Worm (Caenorhabditis elegans) whole organism, L2 larva: ENCODE results near the gene T23G7.3.
A peak's percentile ranks its signal among the peaks of the same experiment; 100 is the strongest.

ENCODE experiments used
- ZK546.5 ChIP-seq: sonication (generic microtip); optimal IDR thresholded peaks from 2 replicates; lab custom pipeline; 2017; ENCODE audit warnings: missing biosample characterization, missing genetic modification characterization
- ceh-82 ChIP-seq: fragments of 150-350 bp; optimal IDR thresholded peaks from 2 replicates; lab custom pipeline; 2014; ENCODE audit warnings: missing biosample characterization, missing genetic modification characterization
- fos-1 ChIP-seq: fragments of 150-350 bp; optimal IDR thresholded peaks from 2 replicates; lab custom pipeline; 2014; ENCODE audit warnings: missing biosample characterization, missing genetic modification characterization
- nhr-11 ChIP-seq: fragments of 150-350 bp; optimal IDR thresholded peaks from 2 replicates; lab custom pipeline; 2014; ENCODE audit warnings: missing biosample characterization, missing genetic modification characterization
- nhr-6 ChIP-seq: fragments of 150-350 bp; optimal IDR thresholded peaks from 2 replicates; lab custom pipeline; 2014; ENCODE audit warnings: missing biosample characterization, missing genetic modification characterization
- sem-4 ChIP-seq: fragments of 150-350 bp; optimal IDR thresholded peaks from 2 replicates; lab custom pipeline; 2014; ENCODE audit warnings: missing biosample characterization, missing genetic modification reagents, missing genetic modification characterization
- ztf-11 ChIP-seq: sonication (generic microtip); optimal IDR thresholded peaks from 2 replicates; lab custom pipeline; 2017; ENCODE audit warnings: missing biosample characterization, missing genetic modification characterization

- TF ChIP-seq ZK546.5 (tag; lab: Kevin White, UChicago): no peak
- peak; percentile 11 for TF ChIP-seq fos-1
- no peak for TF ChIP-seq sem-4
- no peak for TF ChIP-seq ceh-82 (tag; lab: Kevin White, UChicago)
- TF ChIP-seq nhr-6 (tag; lab: Kevin White, UChicago): no peak
- TF ChIP-seq ztf-11 (tag; lab: Kevin White, UChicago): no peak
- no peak for TF ChIP-seq nhr-11 (tag; lab: Kevin White, UChicago)
These were observed 44.1 kb upstream of the T23G7.3 start for ce11 chrII:9211684-9212083.
